Fruit fly (Drosophila melanogaster): ENCODE measurements around the gene CG5280.

CG5280 gene

DNA sequence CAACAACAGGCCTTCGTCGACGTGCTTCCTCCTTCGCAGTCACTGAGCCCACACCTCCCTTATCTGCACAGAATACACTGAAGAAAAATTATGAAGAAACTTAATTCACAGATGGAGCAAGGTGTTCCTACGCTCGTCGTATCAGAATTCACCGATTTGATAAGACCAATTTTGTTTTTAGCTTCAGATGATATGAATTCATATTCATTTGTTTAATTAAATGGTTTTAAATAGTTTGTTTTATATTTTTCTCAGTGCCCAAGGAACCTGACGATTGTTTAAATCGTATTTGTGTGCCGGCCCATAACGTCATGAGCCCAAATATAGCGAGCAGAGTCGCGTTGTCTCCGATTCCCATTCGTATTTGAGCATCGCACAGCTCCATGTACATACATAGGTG lies 33.6 kb upstream of the CG5280 start (continued):
- no peak for TF ChIP-seq nerfin-2 (GFP tag; IDR thresholded peaks at IDR 0.05; ENCODE audit: partially characterized antibody)
- TF ChIP-seq cg (GFP tag; optimal IDR thresholded peaks at IDR 0.05), result no peak
- peak; percentile 35 for TF ChIP-seq CG12104 (GFP tag; optimal IDR thresholded peaks at IDR 0.05)
- TF ChIP-seq CG30431 (GFP tag; optimal IDR thresholded peaks at IDR 0.05), result peak; percentile 77
- peak; percentile 60 for TF ChIP-seq CG16863 (GFP tag; optimal IDR thresholded peaks at IDR 0.05)
- TF ChIP-seq usp (GFP tag; optimal IDR thresholded peaks at IDR 0.05), result no peak
- TF ChIP-seq Kr (GFP tag; optimal IDR thresholded peaks at IDR 0.05), result no peak
- peak; percentile 2 for TF ChIP-seq Bteb2 (GFP tag; optimal IDR thresholded peaks at IDR 0.05)
- no peak for TF ChIP-seq toy (GFP tag; IDR thresholded peaks at IDR 0.05)
- TF ChIP-seq CG6765 (GFP tag; optimal IDR thresholded peaks at IDR 0.05), result no peak
- peak; percentile 54; the same call in 1 of the 2 replicates for TF ChIP-seq Ada2b (GFP tag; IDR thresholded peaks at IDR 0.05)
- no peak for TF ChIP-seq da (GFP tag; optimal IDR thresholded peaks at IDR 0.05)
- no peak for TF ChIP-seq amos (GFP tag; IDR thresholded peaks at IDR 0.05; ENCODE audit: partially characterized antibody)
- peak; percentile 85 for TF ChIP-seq CG8765 (GFP tag; IDR thresholded peaks at IDR 0.05)
- peak; percentile 30; the same call in 1 of the 2 replicates for TF ChIP-seq CG7372 (GFP tag; IDR thresholded peaks at IDR 0.05)
- no peak for TF ChIP-seq CG6175 (GFP tag; IDR thresholded peaks at IDR 0.05)
- TF ChIP-seq H15 (GFP tag; IDR thresholded peaks at IDR 0.05), result no peak; the same call in 2 of the 3 replicates
- no peak for TF ChIP-seq CG43689 (GFP tag; IDR thresholded peaks at IDR 0.05)
- no peak for TF ChIP-seq D19B (GFP tag; optimal IDR thresholded peaks at IDR 0.05)
- TF ChIP-seq MTF-1 (GFP tag; optimal IDR thresholded peaks at IDR 0.05; ENCODE audit: borderline replicate concordance), result no peak
- TF ChIP-seq az2 (GFP tag; optimal IDR thresholded peaks at IDR 0.05), result peak; percentile 71
- TF ChIP-seq HLHmδ (GFP tag; optimal IDR thresholded peaks at IDR 0.05), result no peak
- no peak for TF ChIP-seq NFAT (GFP tag; IDR thresholded peaks at IDR 0.05)
- TF ChIP-seq Awh (GFP tag; IDR thresholded peaks at IDR 0.05), result no peak
- TF ChIP-seq Vsx1 (GFP tag; optimal IDR thresholded peaks at IDR 0.05), result no peak
- TF ChIP-seq CG10959 (GFP tag; IDR thresholded peaks at IDR 0.05), result peak; percentile 87
- TF ChIP-seq CG6791 (GFP tag; IDR thresholded peaks at IDR 0.05; ENCODE audit: partially characterized antibody), result no peak
- peak; percentile 57 for TF ChIP-seq onecut (GFP tag; IDR thresholded peaks at IDR 0.05)
- TF ChIP-seq Gsc (GFP tag; IDR thresholded peaks at IDR 0.05), result peak; percentile 19; the same call in 1 of the 2 replicates
- no peak for TF ChIP-seq crol (GFP tag; IDR thresholded peaks at IDR 0.05)
- no peak for TF ChIP-seq Sin3A (optimal IDR thresholded peaks at IDR 0.05)
- peak; percentile 90 for TF ChIP-seq Med (GFP tag)
- peak; percentile 52 for TF ChIP-seq Blimp-1 (GFP tag; optimal IDR thresholded peaks at IDR 0.05)
- peak; percentile 93 for TF ChIP-seq fd102C (GFP tag; optimal IDR thresholded peaks at IDR 0.05)
- peak; percentile 14 for TF ChIP-seq ems (GFP tag; optimal IDR thresholded peaks at IDR 0.05)
- TF ChIP-seq zen (tag; optimal IDR thresholded peaks at IDR 0.05), result peak; percentile 90
- TF ChIP-seq corto (GFP tag; optimal IDR thresholded peaks at IDR 0.05), result no peak
- no peak for TF ChIP-seq CG32767 (GFP tag; IDR thresholded peaks at IDR 0.05)
- no peak for TF ChIP-seq emc (GFP tag; optimal IDR thresholded peaks at IDR 0.05)
- peak; percentile 56 for TF ChIP-seq Oli (tag; optimal IDR thresholded peaks at IDR 0.05)
- peak; percentile 57 for TF ChIP-seq fd96Cb (tag; optimal IDR thresholded peaks at IDR 0.05)
- no peak for TF ChIP-seq CG17612 (GFP tag; IDR thresholded peaks at IDR 0.05)
- no peak for TF ChIP-seq CTCF (GFP tag; optimal IDR thresholded peaks at IDR 0.05)
- TF ChIP-seq CG17186 (GFP tag; optimal IDR thresholded peaks at IDR 0.05), result no peak
- TF ChIP-seq ttk (GFP tag; IDR thresholded peaks at IDR 0.05), result no peak
- TF ChIP-seq bigmax (GFP tag; optimal IDR thresholded peaks at IDR 0.05), result no peak
- peak; percentile 40 for TF ChIP-seq CG9437 (GFP tag; optimal IDR thresholded peaks at IDR 0.05)
- TF ChIP-seq NK7.1 (GFP tag; optimal IDR thresholded peaks at IDR 0.05), result peak; percentile 41
- no peak for TF ChIP-seq Lpt (GFP tag; optimal IDR thresholded peaks at IDR 0.05)
- no peak for TF ChIP-seq CG7963 (GFP tag; IDR thresholded peaks at IDR 0.05; ENCODE audit: partially characterized antibody)
- TF ChIP-seq Nf-YA (GFP tag; IDR thresholded peaks at IDR 0.05), result 0 out of 2 replicates have a peak, but pooled peaks have one; percentile 10
- peak; percentile 10; the same call in 1 of the 2 replicates for TF ChIP-seq sens-2 (GFP tag; IDR thresholded peaks at IDR 0.05)
- TF ChIP-seq gfzf (GFP tag; optimal IDR thresholded peaks at IDR 0.05), result no peak
